Fruit fly (Drosophila melanogaster) whole organism, wandering third instar larva: ENCODE results near the gene Sfp33A2.

ENCODE experiments used
- Abd-B ChIP-seq: fragments of >200 bp; optimal IDR thresholded peaks from 2 replicates; lab custom pipeline; 2017; ENCODE audit warnings: missing biosample characterization, missing genetic modification characterization
- Myc ChIP-seq: fragments of >200 bp; optimal IDR thresholded peaks from 2 replicates; lab custom pipeline; 2017
- Vsx2 ChIP-seq: fragments of 200-300, 225-300 bp; sonication (Bioruptor generic); optimal IDR thresholded peaks from 2 replicates; lab custom pipeline; 2018; ENCODE audit warnings: missing biosample characterization, missing genetic modification characterization; ENCODE audit not compliant: partially characterized antibody
- dsf ChIP-seq: sonication (Bioruptor generic); optimal IDR thresholded peaks from 2 replicates; lab custom pipeline; 2016; ENCODE audit warnings: missing biosample characterization, missing genetic modification characterization, borderline replicate concordance
- pan ChIP-seq: fragments of >200 bp; optimal IDR thresholded peaks from 2 replicates; lab custom pipeline; 2017

- no peak for TF ChIP-seq dsf (GFP tag; lab: Kevin White, UChicago)
- TF ChIP-seq Abd-B: no peak
- TF ChIP-seq Vsx2 (GFP tag; lab: Kevin White, UChicago): no peak
- no peak for TF ChIP-seq pan (lab: Kevin White, UChicago)
- TF ChIP-seq Myc (lab: Kevin White, UChicago): no peak
These were observed 45.2 kb upstream of the Sfp33A2 start, which contains the start of gene Tsp33B for dm6 chr2L:11792265-11792664.
